Worm (Caenorhabditis elegans): Measurements from ENCODE around the gene Y46E12A.3.

The Y46E12A.3 gene

DNA sequence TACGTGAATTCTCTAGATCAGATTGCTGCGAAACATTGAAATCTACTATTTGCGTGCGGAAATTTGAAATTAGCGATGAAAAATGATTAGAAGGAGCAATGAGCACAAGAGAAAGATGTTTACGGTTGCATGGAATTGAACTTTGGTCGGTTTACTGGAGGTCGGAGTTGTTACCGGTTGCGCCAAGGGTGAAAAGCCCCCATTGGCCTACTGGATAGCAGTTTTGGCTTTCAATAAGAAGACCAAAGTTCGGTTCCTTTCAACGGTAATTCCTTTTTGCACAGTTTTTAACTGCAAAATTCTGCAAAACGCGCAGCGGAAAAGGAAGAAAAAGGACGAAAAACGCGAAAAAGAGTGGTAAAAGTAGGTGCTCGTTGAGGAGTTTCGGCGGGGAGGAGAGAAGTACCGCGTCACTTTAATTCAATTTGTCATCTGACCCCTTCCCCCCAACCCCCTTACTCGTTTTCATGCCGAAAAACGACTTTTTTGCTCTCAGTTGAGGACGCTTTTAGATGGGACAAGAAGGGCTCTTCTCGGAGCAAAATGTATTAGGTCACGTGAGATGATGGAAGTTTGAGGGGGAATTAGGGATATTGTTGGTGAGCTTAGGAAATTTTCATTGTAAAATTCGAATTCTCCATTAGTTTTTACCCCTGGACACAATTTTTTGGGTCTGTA lies 9.2 kb downstream of the Y46E12A.3 start:
- no peak for TF ChIP-seq drap-1 (GFP tag; optimal IDR thresholded peaks at IDR 0.05)
- TF ChIP-seq ces-1 (GFP tag; optimal IDR thresholded peaks at IDR 0.05) = peak; percentile 87

DNA sequence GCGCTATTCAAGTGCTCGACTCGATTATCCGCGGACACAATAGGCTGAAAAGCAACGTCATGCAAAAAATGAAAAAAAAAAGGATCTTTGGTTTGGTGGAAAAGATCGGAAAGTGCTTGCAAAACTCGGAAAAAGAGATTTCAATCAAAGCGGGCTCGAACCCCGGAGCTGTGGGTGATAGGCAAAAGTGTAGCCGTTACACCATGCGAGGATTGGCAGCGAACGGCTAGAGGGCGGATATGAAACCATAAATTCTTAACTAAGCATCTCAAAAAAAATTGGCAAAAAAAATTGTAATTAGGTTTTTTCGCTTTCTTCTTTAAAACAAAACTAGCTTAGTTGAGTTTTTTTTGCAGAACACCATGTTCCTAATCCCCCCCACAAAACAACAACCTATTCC lies 10.3 kb downstream of the Y46E12A.3 start:
- no peak for TF ChIP-seq ceh-43 (GFP tag; optimal IDR thresholded peaks at IDR 0.05)
- TF ChIP-seq nhr-76 (tag; optimal IDR thresholded peaks at IDR 0.05) = no peak
- TF ChIP-seq ham-2 (GFP tag; optimal IDR thresholded peaks at IDR 0.05) = no peak
- TF ChIP-seq snpc-4 (tag; optimal IDR thresholded peaks at IDR 0.05) = no peak

DNA sequence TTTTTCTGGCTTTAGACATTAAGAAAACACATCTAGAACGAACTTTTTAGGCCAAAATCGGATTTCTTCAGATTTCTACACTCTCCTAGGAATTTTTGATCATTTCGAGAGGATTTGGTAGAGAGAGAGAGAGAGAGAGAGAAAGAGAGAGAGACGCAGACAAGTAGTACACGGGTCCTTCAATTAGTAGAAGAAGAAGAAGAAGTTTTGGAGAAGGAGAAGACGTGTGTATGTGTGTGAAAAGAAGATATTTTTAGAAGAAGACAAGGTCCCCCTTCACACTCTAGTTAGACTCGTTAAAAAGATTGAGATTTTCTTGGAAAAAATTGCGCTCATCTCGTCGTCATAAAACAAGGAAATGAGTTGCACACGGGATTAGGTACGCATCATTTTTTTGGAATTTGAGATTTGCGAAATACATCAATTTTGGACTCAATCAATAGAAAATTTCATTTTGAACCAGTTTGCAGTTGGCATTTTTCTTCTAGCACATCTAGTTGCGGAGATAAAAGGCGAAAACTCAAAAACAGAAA lies 11.2 kb downstream of the Y46E12A.3 start:
- TF ChIP-seq sptf-1 (tag; optimal IDR thresholded peaks at IDR 0.05) (no peak), ces-1 (GFP tag; optimal IDR thresholded peaks at IDR 0.05) (peak; percentile 77)

DNA sequence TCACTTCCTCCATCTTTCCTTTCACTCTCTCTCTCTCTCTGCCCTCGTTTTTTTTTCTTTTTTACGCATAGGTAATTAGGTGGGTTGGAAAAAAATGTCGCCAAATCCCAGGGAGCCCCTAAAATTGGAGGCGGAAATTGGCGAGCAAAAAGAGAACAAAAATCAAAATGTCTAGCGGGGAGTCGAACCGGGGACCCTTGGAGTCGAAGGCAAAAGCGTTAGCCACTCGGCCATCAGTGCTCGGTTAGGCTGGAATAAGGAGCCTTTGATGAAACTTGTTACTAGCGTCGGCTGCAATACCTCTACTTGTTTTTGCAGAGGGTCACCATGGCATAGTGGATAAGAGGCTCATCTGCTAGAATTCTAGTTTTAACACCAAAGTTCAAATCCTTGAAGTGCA lies 11.7 kb downstream of the Y46E12A.3 start:
- TF ChIP-seq drap-1 (GFP tag; optimal IDR thresholded peaks at IDR 0.05) (no peak), nhr-28 (tag; optimal IDR thresholded peaks at IDR 0.05) (no peak), snpc-4 (tag; optimal IDR thresholded peaks at IDR 0.05) (no peak), mls-2 (tag; optimal IDR thresholded peaks at IDR 0.05) (no peak), M03D4.4 (tag; optimal IDR thresholded peaks at IDR 0.05) (no peak), mab-5 (tag; optimal IDR thresholded peaks at IDR 0.05) (no peak), ces-1 (GFP tag; optimal IDR thresholded peaks at IDR 0.05) (no peak), lin-32 (GFP tag; optimal IDR thresholded peaks at IDR 0.05) (no peak), nhr-237 (tag; optimal IDR thresholded peaks at IDR 0.05) (no peak), lin-13 (tag; optimal IDR thresholded peaks at IDR 0.05) (no peak), ham-2 (GFP tag; optimal IDR thresholded peaks at IDR 0.05) (no peak), unc-120 (tag; optimal IDR thresholded peaks at IDR 0.05; ENCODE audit: poor library complexity, severe bottlenecking) (no peak), nhr-76 (tag; optimal IDR thresholded peaks at IDR 0.05) (no peak)

DNA sequence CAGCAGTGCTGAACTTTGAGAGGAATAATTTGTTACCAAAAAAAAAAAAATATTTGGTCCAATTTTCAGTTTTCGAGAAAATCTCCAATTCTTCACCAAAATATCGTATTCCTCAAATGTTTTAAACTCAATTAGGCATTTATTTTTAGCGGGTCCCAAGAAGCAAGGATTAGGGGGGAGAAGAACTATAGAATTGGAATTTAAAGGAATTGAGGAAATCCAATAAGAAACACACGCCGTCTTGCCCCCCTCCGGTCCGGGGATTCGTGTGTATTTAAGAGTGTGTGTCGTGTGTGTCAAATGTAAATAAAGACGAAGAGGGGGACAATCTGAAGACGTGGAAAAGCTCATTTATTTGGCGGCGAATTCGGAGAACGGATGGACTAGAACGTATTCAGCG lies 21.3 kb downstream of the Y46E12A.3 start:
- TF ChIP-seq pha-4 (tag; optimal IDR thresholded peaks at IDR 0.05) = no peak
- TF ChIP-seq ces-1 (GFP tag; optimal IDR thresholded peaks at IDR 0.05) = peak; percentile 86
- no peak for TF ChIP-seq lin-13 (tag; optimal IDR thresholded peaks at IDR 0.05)

DNA sequence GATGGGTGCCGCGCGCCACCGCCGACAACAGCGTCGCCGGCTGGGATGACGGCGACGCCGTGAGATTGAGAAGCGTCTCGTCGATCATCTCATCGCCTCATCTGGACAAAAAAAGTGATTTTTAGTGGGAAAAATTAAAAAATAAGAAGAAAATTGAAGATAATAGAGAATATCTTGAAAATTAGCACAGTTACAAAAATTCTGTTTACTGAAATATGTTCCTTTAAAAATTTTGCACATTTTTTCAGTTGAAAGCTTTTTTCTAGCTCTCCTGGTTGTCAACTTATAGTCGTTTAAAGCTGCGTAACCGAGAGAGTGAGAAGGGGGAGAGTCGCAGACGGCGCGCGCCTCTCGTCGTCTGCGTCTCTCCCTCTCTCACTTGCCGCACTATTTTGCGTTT lies 21.7 kb downstream of the Y46E12A.3 start, which contains the start of gene ser-4:
Gene ser-4 (minus strand): TSS at position 101 of the 400 bp plus-strand sequence.
- TF ChIP-seq nhr-237 (tag; optimal IDR thresholded peaks at IDR 0.05) = no peak
- no peak for TF ChIP-seq ceh-83 (GFP tag; optimal IDR thresholded peaks at IDR 0.05)
- no peak for TF ChIP-seq drap-1 (GFP tag; optimal IDR thresholded peaks at IDR 0.05)
- TF ChIP-seq lsy-2 (tag; optimal IDR thresholded peaks at IDR 0.05) = no peak
- no peak for TF ChIP-seq tbx-8 (GFP tag; optimal IDR thresholded peaks at IDR 0.05)
- no peak for TF ChIP-seq mls-2 (tag; optimal IDR thresholded peaks at IDR 0.05)
- no peak for TF ChIP-seq bed-3 (GFP tag; optimal IDR thresholded peaks at IDR 0.05)
- TF ChIP-seq unc-39 (tag; optimal IDR thresholded peaks at IDR 0.05) = no peak
- TF ChIP-seq sem-2 (GFP tag; optimal IDR thresholded peaks at IDR 0.05) = no peak
- no peak for TF ChIP-seq blmp-1 (tag; optimal IDR thresholded peaks at IDR 0.05)
- no peak for TF ChIP-seq snpc-4 (tag; optimal IDR thresholded peaks at IDR 0.05)
- no peak for TF ChIP-seq cnd-1 (tag; optimal IDR thresholded peaks at IDR 0.05)
- TF ChIP-seq M03D4.4 (tag; optimal IDR thresholded peaks at IDR 0.05) = no peak

DNA sequence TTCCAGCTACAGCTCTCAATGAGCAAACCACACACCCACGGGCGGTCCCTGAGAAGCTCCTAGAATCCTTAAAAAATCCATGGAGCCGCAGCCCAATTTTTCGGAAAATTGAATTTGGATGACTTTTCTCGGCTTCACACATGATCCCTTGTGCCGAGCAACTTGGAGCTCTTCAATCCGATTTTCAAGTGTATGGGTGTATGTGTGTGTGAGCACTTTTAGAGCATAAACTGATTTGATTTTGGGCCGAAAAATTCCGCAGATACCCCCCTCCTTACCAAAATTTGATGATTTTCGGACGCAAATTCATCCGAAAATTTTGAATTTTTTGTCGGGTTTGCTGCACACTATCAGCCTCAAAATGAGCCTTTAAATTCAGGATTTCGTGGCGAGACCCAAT lies 22.9 kb downstream of the Y46E12A.3 start:
- no peak for TF ChIP-seq flh-1 (GFP tag; optimal IDR thresholded peaks at IDR 0.05)
- peak; percentile 46 for TF ChIP-seq ces-1 (GFP tag; optimal IDR thresholded peaks at IDR 0.05)

DNA sequence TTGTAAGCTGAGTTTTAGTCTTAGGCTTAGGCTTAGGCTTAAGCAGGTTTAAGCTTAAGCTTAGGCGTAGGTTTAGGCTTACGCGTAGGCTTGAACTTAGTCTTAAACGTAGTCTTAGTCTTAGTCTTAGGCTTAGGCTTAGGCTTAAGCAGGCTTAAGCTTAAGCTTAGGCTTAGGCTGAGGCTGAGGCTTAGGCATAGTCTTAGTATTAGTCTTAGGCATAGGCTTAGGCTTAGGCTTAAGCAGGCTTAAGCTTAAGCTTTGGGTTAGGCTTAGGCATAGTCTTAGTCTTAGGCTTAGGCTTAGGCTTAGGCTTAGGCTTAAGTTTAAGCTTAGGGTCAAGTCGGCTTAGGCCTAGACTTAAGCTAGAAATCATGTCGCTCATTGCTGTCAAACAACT lies 35.9 kb downstream of the Y46E12A.3 start:
- TF ChIP-seq lin-32 (GFP tag; optimal IDR thresholded peaks at IDR 0.05) (no peak), tbx-8 (GFP tag; optimal IDR thresholded peaks at IDR 0.05) (no peak), ham-2 (GFP tag; optimal IDR thresholded peaks at IDR 0.05) (peak; percentile 63), elt-1 (tag; optimal IDR thresholded peaks at IDR 0.05; ENCODE audit: borderline replicate concordance, insufficient read depth) (no peak)

Measured in whole organism, mixed stage, embryonic.